Fruit fly (Drosophila melanogaster) whole organism, embryonic: Measurements from ENCODE around the gene CG14564.

Experiments
- Awh ChIP-seq: fragments of 200-800 bp; sonication (Bioruptor generic); IDR thresholded peaks from 2 replicates; pipeline ENCODE4, ENCODE4 v1.3.6; 2022; ENCODE audit warnings: missing biosample characterization, missing genetic modification characterization
- CG10321 ChIP-seq: fragments of 200-800 bp; sonication (Bioruptor generic); IDR thresholded peaks from 2 replicates; pipeline ENCODE4 v1.3.6; 2022; ENCODE audit warnings: missing biosample characterization, missing genetic modification characterization
- CG10979 ChIP-seq: fragments of 200-800 bp; sonication (Bioruptor generic); optimal IDR thresholded peaks from 2 replicates; lab custom pipeline; 2018; ENCODE audit warnings: missing biosample characterization, mild to moderate bottlenecking, missing genetic modification characterization, moderate library complexity
- CG11247 ChIP-seq: fragments of 200-800 bp; sonication (Bioruptor generic); IDR thresholded peaks from 2 replicates; pipeline ENCODE4 v1.3.6; 2022; ENCODE audit warnings: missing biosample characterization, missing genetic modification characterization
- CG11504 ChIP-seq: fragments of 200-800 bp; sonication (Bioruptor generic); optimal IDR thresholded peaks from 3 replicates; lab custom pipeline; 2019; ENCODE audit warnings: missing biosample characterization, mild to moderate bottlenecking, missing genetic modification characterization, moderate library complexity
- CG13775 ChIP-seq: fragments of 200-800 bp; sonication (Bioruptor generic); optimal IDR thresholded peaks from 3 replicates; lab custom pipeline; 2017; ENCODE audit warnings: missing biosample characterization, mild to moderate bottlenecking, missing genetic modification characterization
- CG15269 ChIP-seq: fragments of 200-800 bp; sonication (Bioruptor generic); optimal IDR thresholded peaks from 2 replicates; lab custom pipeline; 2018; ENCODE audit warnings: missing biosample characterization, mild to moderate bottlenecking, missing genetic modification characterization, moderate library complexity
- CG17361 ChIP-seq: fragments of 200-800 bp; sonication (Bioruptor generic); IDR thresholded peaks from 3 replicates; pipeline ENCODE4 v1.3.6; 2022; ENCODE audit warnings: missing biosample characterization, missing genetic modification characterization
- CG1792 ChIP-seq: fragments of 200-800 bp; sonication (Bioruptor generic); optimal IDR thresholded peaks from 2 replicates; lab custom pipeline; 2016; ENCODE audit warnings: missing biosample characterization, missing genetic modification characterization
- CG30431 ChIP-seq: fragments of 200-800 bp; sonication (Bioruptor generic); optimal IDR thresholded peaks from 2 replicates; lab custom pipeline; 2017; ENCODE audit warnings: missing biosample characterization, missing genetic modification characterization
- CG31441 ChIP-seq: fragments of 200-800 bp; sonication (Bioruptor generic); IDR thresholded peaks from 2 replicates; pipeline ENCODE4 v1.3.6; 2022; ENCODE audit warnings: missing biosample characterization, missing genetic modification characterization
- CG32532 ChIP-seq: fragments of 200-800 bp; sonication (Bioruptor generic); IDR thresholded peaks from 2 replicates; pipeline ENCODE4 v1.3.6; 2022; ENCODE audit warnings: missing biosample characterization, missing genetic modification characterization
- CG32772 ChIP-seq: fragments of 200-800 bp; sonication (Bioruptor generic); IDR thresholded peaks from 2 replicates; pipeline ENCODE4 v1.3.6; 2022; ENCODE audit warnings: missing biosample characterization, missing genetic modification characterization
- CG4360 ChIP-seq: fragments of 200-800 bp; sonication (Bioruptor generic); IDR thresholded peaks from 2 replicates; pipeline ENCODE4 v1.3.6; 2022; ENCODE audit warnings: missing biosample characterization, missing genetic modification characterization
- CG6254 ChIP-seq: fragments of 200-800 bp; sonication (Bioruptor generic); optimal IDR thresholded peaks from 3 replicates; lab custom pipeline; 2017; ENCODE audit warnings: mild to moderate bottlenecking, missing biosample characterization, missing genetic modification reagents, missing genetic modification characterization
- CG6683 ChIP-seq: fragments of 200-800 bp; sonication (Bioruptor generic); optimal IDR thresholded peaks from 2 replicates; lab custom pipeline; 2017; ENCODE audit warnings: missing biosample characterization, mild to moderate bottlenecking, missing genetic modification characterization, missing genetic modification reagents
- CG8290 ChIP-seq, 3 experiments: fragments of 200-800 bp; sonication (Bioruptor generic); optimal IDR thresholded peaks; 2 replicates each; lab custom pipeline; 2016 to 2019; ENCODE audit warnings: missing biosample characterization in 3 of 3, missing genetic modification characterization in 3 of 3, mild to moderate bottlenecking in 2 of 3, moderate library complexity in 1 of 3
- CG8388 ChIP-seq: fragments of 200-800 bp; sonication (Bioruptor generic); optimal IDR thresholded peaks from 2 replicates; lab custom pipeline; 2019; ENCODE audit warnings: missing biosample characterization, mild to moderate bottlenecking, missing genetic modification characterization, moderate library complexity
- CTCF ChIP-seq: fragments of 200-800 bp; sonication (Bioruptor generic); optimal IDR thresholded peaks from 2 replicates; lab custom pipeline; 2017; ENCODE audit warnings: missing biosample characterization, mild to moderate bottlenecking, missing genetic modification characterization, moderate library complexity
- D19A ChIP-seq: fragments of 200-800 bp; optimal IDR thresholded peaks from 3 replicates; lab custom pipeline; 2019; ENCODE audit warnings: missing biosample characterization, mild to moderate bottlenecking, missing genetic modification characterization, moderate library complexity
- Dek ChIP-seq: fragments of 200-800 bp; sonication (Bioruptor generic); optimal IDR thresholded peaks from 3 replicates; lab custom pipeline; 2019; ENCODE audit warnings: missing biosample characterization, mild to moderate bottlenecking, missing genetic modification characterization, moderate library complexity
- Ets65A ChIP-seq: fragments of 200-800 bp; sonication (Bioruptor generic); peaks from one replicate; lab custom pipeline; 2016; ENCODE audit warnings: missing biosample characterization, missing genetic modification characterization
- HLH3B ChIP-seq: fragments of 200-800 bp; sonication (Bioruptor generic); IDR thresholded peaks from 2 replicates; pipeline ENCODE4 v1.3.6; 2022; ENCODE audit warnings: missing biosample characterization, missing genetic modification characterization
- Hsf ChIP-seq: fragments of 200-800 bp; sonication (Bioruptor generic); optimal IDR thresholded peaks from 3 replicates; lab custom pipeline; 2016; ENCODE audit warnings: missing biosample characterization, missing genetic modification characterization
- MBD-R2 ChIP-seq: fragments of 200-800 bp; sonication (Bioruptor generic); IDR thresholded peaks from 2 replicates; pipeline ENCODE4 v1.3.6; 2022; ENCODE audit warnings: missing biosample characterization, missing genetic modification characterization
- Mes4 ChIP-seq: fragments of 200-800 bp; sonication (Bioruptor generic); optimal IDR thresholded peaks from 2 replicates; lab custom pipeline; 2016; ENCODE audit warnings: missing biosample characterization, missing genetic modification characterization
- NK7.1 ChIP-seq: fragments of 200-800 bp; sonication (Bioruptor generic); optimal IDR thresholded peaks from 3 replicates; lab custom pipeline; 2016; ENCODE audit warnings: missing biosample characterization, missing genetic modification characterization
- Oli ChIP-seq: fragments of 200-800 bp; sonication (Bioruptor generic); optimal IDR thresholded peaks from 2 replicates; lab custom pipeline; 2018; ENCODE audit warnings: missing biosample characterization, mild to moderate bottlenecking, missing genetic modification characterization, moderate library complexity
- PHDP ChIP-seq: fragments of 200-800 bp; sonication (Bioruptor generic); optimal IDR thresholded peaks from 3 replicates; lab custom pipeline; 2018; ENCODE audit warnings: missing biosample characterization, mild to moderate bottlenecking, missing genetic modification characterization, moderate library complexity
- Six4 ChIP-seq: fragments of 200-800 bp; sonication (Bioruptor generic); optimal IDR thresholded peaks from 2 replicates; lab custom pipeline; 2016; ENCODE audit warnings: missing biosample characterization, missing genetic modification characterization
- Xrp1 ChIP-seq: fragments of 200-800 bp; sonication (Bioruptor generic); IDR thresholded peaks from 2 replicates; pipeline ENCODE4 v1.3.6; 2022; ENCODE audit warnings: missing biosample characterization, missing genetic modification characterization
- YL-1 ChIP-seq: fragments of 200-800 bp; sonication (Bioruptor generic); optimal IDR thresholded peaks from 3 replicates; lab custom pipeline; 2017; ENCODE audit warnings: missing biosample characterization, mild to moderate bottlenecking, missing genetic modification characterization
- croc ChIP-seq: fragments of 200-800 bp; sonication (Bioruptor generic); conservative IDR thresholded peaks from 3 replicates; pipeline ENCODE4 v1.3.6; 2022; ENCODE audit warnings: missing biosample characterization, missing genetic modification characterization
- da ChIP-seq: fragments of 200-800 bp; sonication (Bioruptor generic); optimal IDR thresholded peaks from 2 replicates; lab custom pipeline; 2016; ENCODE audit warnings: missing biosample characterization, missing genetic modification characterization
- dmrt99B ChIP-seq: fragments of 200-800 bp; sonication (Bioruptor generic); optimal IDR thresholded peaks from 2 replicates; lab custom pipeline; 2018; ENCODE audit warnings: missing biosample characterization, mild to moderate bottlenecking, missing genetic modification characterization, moderate library complexity
- dysf ChIP-seq: fragments of 200-800 bp; sonication (Bioruptor generic); IDR thresholded peaks from 3 replicates; pipeline ENCODE4 v1.3.6; 2022; ENCODE audit warnings: missing biosample characterization, missing genetic modification characterization
- en ChIP-seq: fragments of 200-800 bp; sonication (Bioruptor generic); optimal IDR thresholded peaks from 2 replicates; lab custom pipeline; 2016; ENCODE audit warnings: missing biosample characterization, missing genetic modification characterization
- exex ChIP-seq: fragments of 200-800 bp; sonication (Bioruptor generic); optimal IDR thresholded peaks from 4 replicates; lab custom pipeline; 2018; ENCODE audit warnings: missing biosample characterization, mild to moderate bottlenecking, missing genetic modification characterization, moderate library complexity
- fd96Cb ChIP-seq: fragments of 200-800 bp; sonication (Bioruptor generic); optimal IDR thresholded peaks from 2 replicates; lab custom pipeline; 2018; ENCODE audit warnings: missing biosample characterization, mild to moderate bottlenecking, missing genetic modification characterization, moderate library complexity
- gcm2 ChIP-seq: fragments of 200-800 bp; sonication (Bioruptor generic); optimal IDR thresholded peaks from 2 replicates; lab custom pipeline; 2016; ENCODE audit warnings: missing biosample characterization, missing genetic modification characterization
- lbe ChIP-seq: fragments of 200-800 bp; sonication (Bioruptor generic); optimal IDR thresholded peaks from 2 replicates; lab custom pipeline; 2016; ENCODE audit warnings: missing biosample characterization, mild to moderate bottlenecking, missing genetic modification characterization
- mld ChIP-seq: fragments of 200-800 bp; sonication (Bioruptor generic); IDR thresholded peaks from 3 replicates; pipeline ENCODE4 v1.3.6; 2022; ENCODE audit warnings: missing biosample characterization, missing genetic modification characterization; ENCODE audit not compliant: partially characterized antibody
- nau ChIP-seq: fragments of 200-800 bp; sonication (Bioruptor generic); optimal IDR thresholded peaks from 3 replicates; lab custom pipeline; 2017; ENCODE audit warnings: missing biosample characterization, mild to moderate bottlenecking, missing genetic modification characterization, missing genetic modification reagents
- nerfin-1 ChIP-seq: fragments of 200-800 bp; sonication (Bioruptor generic); optimal IDR thresholded peaks from 3 replicates; lab custom pipeline; 2019; ENCODE audit warnings: missing biosample characterization, mild to moderate bottlenecking, missing genetic modification characterization, moderate library complexity
- sens ChIP-seq: fragments of 200-800 bp; sonication (Bioruptor generic); peaks from one replicate; lab custom pipeline; 2016; ENCODE audit warnings: missing biosample characterization, missing genetic modification characterization
- sr ChIP-seq: fragments of 200-800 bp; sonication (Bioruptor generic); IDR thresholded peaks from 3 replicates; pipeline ENCODE4 v1.3.6; 2022; ENCODE audit warnings: missing biosample characterization, missing genetic modification characterization
- tgo ChIP-seq: fragments of 200-800 bp; sonication (Bioruptor generic); IDR thresholded peaks from 3 replicates; pipeline ENCODE4 v1.3.6; 2022; ENCODE audit warnings: missing biosample characterization, missing genetic modification characterization
- trh ChIP-seq: fragments of 200-800 bp; sonication (Bioruptor generic); optimal IDR thresholded peaks from 2 replicates; lab custom pipeline; 2016; ENCODE audit warnings: missing biosample characterization, missing genetic modification characterization
- unpg ChIP-seq: fragments of 200-800 bp; sonication (Bioruptor generic); optimal IDR thresholded peaks from 3 replicates; lab custom pipeline; 2018; ENCODE audit warnings: missing biosample characterization, mild to moderate bottlenecking, missing genetic modification characterization, moderate library complexity

CG14564 gene

DNA sequence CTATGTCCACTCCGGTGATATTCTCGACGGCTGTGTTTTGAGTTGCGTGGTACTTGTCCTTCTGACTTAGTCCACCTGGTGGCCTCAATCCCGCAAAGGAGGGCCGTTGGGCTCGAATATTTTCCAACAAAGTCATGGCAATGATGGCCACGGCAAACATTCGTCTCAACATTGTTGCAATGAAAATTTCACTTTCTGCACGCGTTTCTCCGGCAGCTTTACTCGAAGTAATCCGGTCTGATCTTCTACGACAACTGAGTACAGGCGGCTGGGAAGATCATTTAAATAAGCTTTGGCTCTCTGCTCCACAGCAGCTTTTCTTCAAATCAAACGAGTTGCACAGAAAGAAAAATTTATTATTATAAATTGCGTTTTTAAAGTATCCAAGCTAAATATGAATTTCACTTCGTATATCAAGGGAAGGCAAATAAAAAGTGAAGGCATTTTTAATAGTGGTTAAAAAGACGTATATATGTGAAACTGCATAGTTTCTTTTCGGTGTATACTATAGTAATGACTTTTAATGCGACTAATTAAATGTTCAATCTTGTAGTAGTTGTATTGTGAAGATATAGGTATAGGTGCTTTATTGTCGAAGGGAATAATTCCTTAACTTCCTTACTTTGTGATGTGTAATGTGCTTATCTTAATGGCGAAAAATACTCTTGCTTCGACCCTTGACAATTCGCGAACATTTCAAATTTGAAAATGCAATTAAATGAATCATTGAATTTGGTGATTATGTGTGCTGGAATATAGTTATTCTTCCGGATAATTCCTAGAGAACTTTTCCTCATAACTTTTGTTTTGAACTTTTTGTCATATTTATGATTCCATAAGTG lies 18.6 kb upstream of the CG14564 start, which contains the start of gene CG14567 (continued):
- TF ChIP-seq Dek (tag; lab: Kevin White, UChicago) (no peak), CG8290 (GFP tag; optimal IDR thresholded peaks at IDR 0.05; lab: Kevin White, UChicago) (no peak), CG8290 (tag; optimal IDR thresholded peaks at IDR 0.05; lab: Kevin White, UChicago) (no peak), Xrp1 (GFP tag; lab: Robert Waterston, UW) (peak; percentile 45; the same call in 1 of the 2 replicates), tgo (GFP tag; lab: Robert Waterston, UW) (peak; percentile 45; the same call in 2 of the 3 replicates), Mes4 (no peak), unpg (GFP tag; lab: Kevin White, UChicago) (peak; percentile 48), CG30431 (no peak), CG13775 (no peak), sens (peak; percentile 75), gcm2 (GFP tag; lab: Kevin White, UChicago) (no peak), CG10321 (GFP tag; lab: Robert Waterston, UW) (no peak), HLH3B (GFP tag; lab: Robert Waterston, UW) (peak; percentile 55), MBD-R2 (no peak), Ets65A (no peak), D19A (tag; lab: Kevin White, UChicago) (no peak), NK7.1 (no peak), sr (GFP tag; lab: Robert Waterston, UW) (no peak), CG17361 (0 out of 3 replicates have a peak, but pooled peaks have one; percentile 10), YL-1 (GFP tag; lab: Kevin White, UChicago) (no peak), Six4 (GFP tag; lab: Kevin White, UChicago) (no peak), nau (GFP tag; lab: Kevin White, UChicago) (no peak), CG4360 (GFP tag; lab: Robert Waterston, UW) (no peak), CG11247 (GFP tag; lab: Robert Waterston, UW) (peak; percentile 48; the same call in 1 of the 2 replicates), CG10979 (tag; lab: Kevin White, UChicago) (peak; percentile 29), dysf (GFP tag; lab: Robert Waterston, UW) (peak; percentile 46; the same call in 1 of the 3 replicates), CG32532 (peak; percentile 54), en (GFP tag; lab: Kevin White, UChicago) (no peak), dmrt99B (tag; lab: Kevin White, UChicago) (peak; percentile 67), Hsf (GFP tag; lab: Kevin White, UChicago) (no peak), PHDP (peak; percentile 36), CG32772 (GFP tag; lab: Robert Waterston, UW) (peak; percentile 51; the same call in 1 of the 2 replicates), Oli (tag; lab: Kevin White, UChicago) (peak; percentile 37), CG31441 (peak; percentile 37; the same call in 1 of the 2 replicates), CG11504 (tag; lab: Kevin White, UChicago) (peak; percentile 71), mld (GFP tag; lab: Robert Waterston, UW) (no peak), trh (GFP tag; lab: Kevin White, UChicago) (no peak), exex (tag; lab: Kevin White, UChicago) (no peak), fd96Cb (peak; percentile 33), CTCF (GFP tag; lab: Kevin White, UChicago) (no peak), croc (GFP tag; lab: Robert Waterston, UW) (no peak; the same call in 2 of the 3 replicates), CG6254 (GFP tag; lab: Kevin White, UChicago) (no peak), da (GFP tag; lab: Kevin White, UChicago) (no peak), CG1792 (GFP tag; lab: Kevin White, UChicago) (no peak), Awh (0 out of 2 replicates have a peak, but pooled peaks have one; percentile 9), lbe (no peak), CG8388 (GFP tag; lab: Kevin White, UChicago) (peak; percentile 31), CG15269 (tag; lab: Kevin White, UChicago) (peak; percentile 13), nerfin-1 (tag; lab: Kevin White, UChicago) (no peak), CG6683 (GFP tag; lab: Kevin White, UChicago) (no peak)
